Worm (Caenorhabditis elegans) whole organism, L1 larva: ENCODE measurements around the gene set-14.

Source experiments
- C16A3.4 ChIP-seq: fragments of 150-350 bp; optimal IDR thresholded peaks from 2 replicates; lab custom pipeline; 2014; ENCODE audit warnings: missing biosample characterization, missing genetic modification characterization
- aha-1 ChIP-seq: fragments of 150-350 bp; optimal IDR thresholded peaks from 2 replicates; lab custom pipeline; 2014; ENCODE audit warnings: missing biosample characterization, missing genetic modification characterization
- dpl-1 ChIP-seq, 3 experiments: fragments of 150-350 bp in 2 of 3; sonication (generic microtip) in 1 of 3; optimal IDR thresholded peaks; 2 replicates each; lab custom pipeline; 2014 to 2017; ENCODE audit warnings: missing biosample characterization in 3 of 3, missing genetic modification characterization in 3 of 3, missing genetic modification reagents in 3 of 3
- hpl-2 ChIP-seq: fragments of 150-350 bp; optimal IDR thresholded peaks from 2 replicates; lab custom pipeline; 2014; ENCODE audit warnings: missing biosample characterization, missing genetic modification reagents, missing genetic modification characterization
- jun-1 ChIP-seq: fragments of 150-350 bp; optimal IDR thresholded peaks from 2 replicates; lab custom pipeline; 2014; ENCODE audit warnings: missing biosample characterization, missing genetic modification reagents, missing genetic modification characterization
- lir-3 ChIP-seq: sonication (generic microtip); optimal IDR thresholded peaks from 2 replicates; lab custom pipeline; 2016; ENCODE audit warnings: mild to moderate bottlenecking, missing genetic modification characterization, moderate library complexity, missing compliant biosample characterization; ENCODE audit not compliant: poor library complexity
- unc-86 ChIP-seq: sonication (generic microtip); optimal IDR thresholded peaks from 2 replicates; lab custom pipeline; 2016; ENCODE audit warnings: missing genetic modification characterization, missing compliant biosample characterization
- ztf-11 ChIP-seq, 2 experiments: sonication (generic microtip); optimal IDR thresholded peaks; 2 replicates each; lab custom pipeline; 2016 to 2017; ENCODE audit warnings: missing genetic modification characterization in 2 of 2, missing biosample characterization in 1 of 2, missing compliant biosample characterization in 1 of 2

- TF ChIP-seq unc-86 (tag; lab: Kevin White, UChicago) (no peak), C16A3.4 (no peak), ztf-11 (tag; optimal IDR thresholded peaks at IDR 0.05; lab: Kevin White, UChicago) (no peak), lir-3 (tag; lab: Kevin White, UChicago) (no peak), jun-1 (tag; lab: Kevin White, UChicago) (no peak), aha-1 (tag; lab: Kevin White, UChicago) (no peak), hpl-2 (GFP tag; lab: Kevin White, UChicago) (no peak), dpl-1 (GFP tag; optimal IDR thresholded peaks at IDR 0.05; lab: Kevin White, UChicago) (no peak)
These were observed 24.6 kb upstream of the set-14 start, which contains the start of gene ech-4 for ce11 chrII:10820679-10821078.
